Worm (Caenorhabditis elegans): ENCODE results near the gene nlp-60.

The nlp-60 gene

DNA sequence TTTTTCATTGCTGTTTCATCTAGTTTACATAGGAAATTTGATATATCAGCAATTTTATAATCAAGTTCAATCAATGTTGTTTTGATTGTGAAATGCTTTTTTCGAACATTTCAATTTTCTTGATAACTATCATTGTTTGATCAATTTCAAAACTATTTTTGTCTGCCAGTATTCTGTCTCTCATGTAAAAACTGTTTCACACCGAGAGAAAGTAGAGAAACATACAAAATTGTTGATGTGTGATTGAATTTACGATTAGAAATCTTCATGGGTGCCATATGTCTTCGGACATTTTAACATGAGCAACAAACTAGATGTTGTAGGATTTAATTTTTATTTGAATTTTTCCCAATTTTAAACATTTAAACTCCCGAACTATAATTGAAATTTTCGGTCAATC is 28.4 kb downstream of the nlp-60 start, which contains the start of gene C49C8.2 (continued):
- no peak for TF ChIP-seq nhr-10 (tag; optimal IDR thresholded peaks at IDR 0.05)
- TF ChIP-seq nhr-77 (tag; optimal IDR thresholded peaks at IDR 0.05), result no peak
- TF ChIP-seq egl-43 (GFP tag; IDR thresholded peaks at IDR 0.05), result no peak
- TF ChIP-seq tra-1 (GFP tag; IDR thresholded peaks at IDR 0.05), result no peak
- no peak for TF ChIP-seq lin-39 (tag; optimal IDR thresholded peaks at IDR 0.05)
- no peak for TF ChIP-seq dmd-9 (GFP tag; IDR thresholded peaks at IDR 0.05)
- no peak for TF ChIP-seq nhr-237 (tag; optimal IDR thresholded peaks at IDR 0.05)
- TF ChIP-seq zfp-3 (GFP tag; conservative IDR thresholded peaks at IDR 0.05), result no peak
- TF ChIP-seq dmd-6 (GFP tag; IDR thresholded peaks at IDR 0.05), result peak; percentile 10; the same call in 1 of the 2 replicates
- TF ChIP-seq nhr-48 (tag; optimal IDR thresholded peaks at IDR 0.05), result no peak
- no peak for TF ChIP-seq R02D3.7 (tag; optimal IDR thresholded peaks at IDR 0.05)
- peak; percentile 22 for TF ChIP-seq nhr-28 (tag; optimal IDR thresholded peaks at IDR 0.05)
- TF ChIP-seq madf-9 (GFP tag; conservative IDR thresholded peaks at IDR 0.05), result no peak
- no peak for TF ChIP-seq ceh-32 (tag; optimal IDR thresholded peaks at IDR 0.05; ENCODE audit: poor library complexity)
- TF ChIP-seq mxl-3 (GFP tag; optimal IDR thresholded peaks at IDR 0.05), result no peak
- no peak for TF ChIP-seq mxl-2 (GFP tag; conservative IDR thresholded peaks at IDR 0.05)
- TF ChIP-seq aha-1 (tag), result peak; percentile 57
- no peak for TF ChIP-seq mdt-29 (GFP tag; IDR thresholded peaks at IDR 0.05)
- TF ChIP-seq D1046.2 (GFP tag; IDR thresholded peaks at IDR 0.05), result no peak
- no peak for TF ChIP-seq F10B5.3 (tag; optimal IDR thresholded peaks at IDR 0.05)
- no peak for TF ChIP-seq lsy-2 (tag; optimal IDR thresholded peaks at IDR 0.05)
- TF ChIP-seq nhr-111 (GFP tag; optimal IDR thresholded peaks at IDR 0.05), result no peak
- no peak for TF ChIP-seq lin-13 (GFP tag; optimal IDR thresholded peaks at IDR 0.05)
- no peak for TF ChIP-seq unc-130 (GFP tag; optimal IDR thresholded peaks at IDR 0.05)
- TF ChIP-seq nhr-11 (tag; optimal IDR thresholded peaks at IDR 0.05), result no peak
- TF ChIP-seq rbr-2 (tag; optimal IDR thresholded peaks at IDR 0.05), result no peak
- no peak for TF ChIP-seq daf-16 (GFP tag; optimal IDR thresholded peaks at IDR 0.05)
- TF ChIP-seq daf-16 (tag; optimal IDR thresholded peaks at IDR 0.05), result peak; percentile 66
- no peak for TF ChIP-seq duxl-1 (tag; optimal IDR thresholded peaks at IDR 0.05; ENCODE audit: poor library complexity)
- no peak for TF ChIP-seq ces-1 (GFP tag; optimal IDR thresholded peaks at IDR 0.05)
- TF ChIP-seq sdz-12 (GFP tag; optimal IDR thresholded peaks at IDR 0.05), result no peak
- TF ChIP-seq snpc-4 (tag; optimal IDR thresholded peaks at IDR 0.05), result no peak
- no peak for TF ChIP-seq set-16 (GFP tag; IDR thresholded peaks at IDR 0.05)
- TF ChIP-seq ztf-7 (tag; optimal IDR thresholded peaks at IDR 0.05), result no peak

DNA sequence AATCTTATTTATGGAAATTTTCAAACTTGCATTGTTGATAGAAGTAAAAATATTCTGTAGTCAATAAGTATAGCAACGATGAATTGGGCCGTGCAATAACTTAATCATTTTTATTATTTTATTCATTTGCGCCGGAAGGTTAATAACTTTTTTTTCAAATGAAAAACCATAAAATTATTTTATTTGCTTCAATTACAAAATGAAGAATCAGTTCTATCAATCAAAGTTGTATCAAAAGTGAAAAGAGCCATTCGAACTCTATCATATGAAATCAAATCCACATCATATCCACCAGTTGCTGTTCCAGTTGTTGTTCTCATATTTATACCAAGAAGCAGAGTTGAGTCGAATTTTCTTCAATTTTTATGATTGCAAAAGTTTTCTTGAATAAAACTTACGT is 30.6 kb downstream of the nlp-60 start, which contains the start of gene cyp-33E1:
Gene cyp-33E1 (minus strand): TSS at position 101 of the 400 bp plus-strand sequence.
- no peak for TF ChIP-seq spr-3 (GFP tag; optimal IDR thresholded peaks at IDR 0.05)
- TF ChIP-seq ceh-32 (tag; optimal IDR thresholded peaks at IDR 0.05; ENCODE audit: poor library complexity), result no peak
- no peak for TF ChIP-seq nhr-10 (tag; optimal IDR thresholded peaks at IDR 0.05)
- no peak for TF ChIP-seq hif-1 (tag; optimal IDR thresholded peaks at IDR 0.05)
- TF ChIP-seq ces-1 (GFP tag; optimal IDR thresholded peaks at IDR 0.05), result no peak
- TF ChIP-seq ceh-44 (GFP tag; IDR thresholded peaks at IDR 0.05), result no peak
- no peak for TF ChIP-seq daf-16 (GFP tag; optimal IDR thresholded peaks at IDR 0.05)
- no peak for TF ChIP-seq daf-16 (tag; optimal IDR thresholded peaks at IDR 0.05)
- TF ChIP-seq unc-130 (GFP tag; optimal IDR thresholded peaks at IDR 0.05), result no peak
- TF ChIP-seq lsy-2 (tag; optimal IDR thresholded peaks at IDR 0.05), result no peak
- no peak for TF ChIP-seq tra-1 (GFP tag; IDR thresholded peaks at IDR 0.05)
- TF ChIP-seq dmd-9 (GFP tag; IDR thresholded peaks at IDR 0.05), result no peak
- no peak for TF ChIP-seq nhr-77 (tag; optimal IDR thresholded peaks at IDR 0.05)
- TF ChIP-seq jun-1 (tag; optimal IDR thresholded peaks at IDR 0.05), result no peak
- TF ChIP-seq snpc-4 (tag; optimal IDR thresholded peaks at IDR 0.05), result no peak
- no peak for TF ChIP-seq ceh-20 (GFP tag; IDR thresholded peaks at IDR 0.05)
- no peak for TF ChIP-seq ctbp-1 (GFP tag; IDR thresholded peaks at IDR 0.05)
- no peak for TF ChIP-seq daf-8 (GFP tag; IDR thresholded peaks at IDR 0.05)
- no peak for TF ChIP-seq tag-97 (GFP tag; IDR thresholded peaks at IDR 0.05)
- no peak for TF ChIP-seq lin-13 (GFP tag; optimal IDR thresholded peaks at IDR 0.05)
- TF ChIP-seq vab-7 (GFP tag; IDR thresholded peaks at IDR 0.05), result no peak
